Worm (Caenorhabditis elegans) whole organism, L2 larva: ENCODE data around the gene syx-4.

Source experiments
- C34F6.9 ChIP-seq: fragments of 150-350 bp; optimal IDR thresholded peaks from 2 replicates; lab custom pipeline; 2014; ENCODE audit warnings: missing biosample characterization, missing genetic modification characterization
- R02D3.7 ChIP-seq: fragments of 150-350 bp; optimal IDR thresholded peaks from 2 replicates; lab custom pipeline; 2014; ENCODE audit warnings: missing biosample characterization, missing genetic modification characterization
- Y55F3AM.14 ChIP-seq: fragments of 200-800 bp; sonication (Bioruptor generic); optimal IDR thresholded peaks from 2 replicates; lab custom pipeline; 2018; ENCODE audit warnings: mild to moderate bottlenecking, missing genetic modification characterization, missing compliant biosample characterization
- alr-1 ChIP-seq: fragments of 150-350 bp; optimal IDR thresholded peaks from 2 replicates; lab custom pipeline; 2014; ENCODE audit warnings: missing biosample characterization, missing genetic modification characterization
- blmp-1 ChIP-seq: sonication (generic microtip); optimal IDR thresholded peaks from 2 replicates; lab custom pipeline; 2017; ENCODE audit warnings: missing genetic modification characterization, mild to moderate bottlenecking, missing compliant biosample characterization, antibody characterized with exemption, moderate library complexity; ENCODE audit not compliant: insufficient read depth
- ceh-16 ChIP-seq: fragments of 150-350 bp; optimal IDR thresholded peaks from 2 replicates; lab custom pipeline; 2014; ENCODE audit warnings: missing biosample characterization, missing genetic modification characterization
- ceh-82 ChIP-seq: fragments of 150-350 bp; optimal IDR thresholded peaks from 2 replicates; lab custom pipeline; 2014; ENCODE audit warnings: missing biosample characterization, missing genetic modification characterization
- crh-2 ChIP-seq: sonication (generic microtip); optimal IDR thresholded peaks from 2 replicates; lab custom pipeline; 2017; ENCODE audit warnings: missing biosample characterization, missing genetic modification characterization
- dmd-4 ChIP-seq: sonication (generic microtip); optimal IDR thresholded peaks from 2 replicates; lab custom pipeline; 2017; ENCODE audit warnings: missing biosample characterization, missing genetic modification characterization
- egl-27 ChIP-seq: sonication (generic microtip); optimal IDR thresholded peaks from 3 replicates; lab custom pipeline; 2017; ENCODE audit warnings: missing biosample characterization, missing genetic modification reagents, missing genetic modification characterization
- elt-1 ChIP-seq: fragments of 150-350 bp; optimal IDR thresholded peaks from 2 replicates; lab custom pipeline; 2014; ENCODE audit warnings: missing biosample characterization, missing genetic modification characterization
- fos-1 ChIP-seq: fragments of 150-350 bp; optimal IDR thresholded peaks from 2 replicates; lab custom pipeline; 2014; ENCODE audit warnings: missing biosample characterization, missing genetic modification characterization
- lin-13 ChIP-seq: fragments of 150-350 bp; optimal IDR thresholded peaks from 2 replicates; lab custom pipeline; 2014; ENCODE audit warnings: missing biosample characterization, missing genetic modification reagents, missing genetic modification characterization
- lin-39 ChIP-seq: fragments of 150-350 bp; optimal IDR thresholded peaks from 2 replicates; lab custom pipeline; 2014; ENCODE audit warnings: missing biosample characterization, missing genetic modification reagents, missing genetic modification characterization
- lsy-2 ChIP-seq, 2 experiments: fragments of 150-350 bp in 1 of 2; sonication (generic microtip) in 1 of 2; optimal IDR thresholded peaks; 2 replicates each; lab custom pipeline; 2014 to 2017; ENCODE audit warnings: missing biosample characterization in 2 of 2, missing genetic modification characterization in 2 of 2
- mab-5 ChIP-seq: fragments of 150-350 bp; optimal IDR thresholded peaks from 2 replicates; lab custom pipeline; 2014; ENCODE audit warnings: missing biosample characterization, missing genetic modification characterization
- mdl-1 ChIP-seq, 2 experiments: fragments of 150-350 bp in 1 of 2; sonication (generic microtip) in 1 of 2; optimal IDR thresholded peaks; 2 replicates each; lab custom pipeline; 2017; ENCODE audit warnings: missing biosample characterization in 2 of 2, missing genetic modification characterization in 2 of 2
- nhr-12 ChIP-seq: fragments of 150-350 bp; optimal IDR thresholded peaks from 2 replicates; lab custom pipeline; 2014; ENCODE audit warnings: missing biosample characterization, missing genetic modification characterization
- nhr-129 ChIP-seq: fragments of 150-350 bp; optimal IDR thresholded peaks from 2 replicates; lab custom pipeline; 2014; ENCODE audit warnings: missing biosample characterization, missing genetic modification characterization
- nhr-21 ChIP-seq: fragments of 150-350 bp; optimal IDR thresholded peaks from 2 replicates; lab custom pipeline; 2014; ENCODE audit warnings: missing biosample characterization, missing genetic modification characterization
- nhr-23 ChIP-seq: fragments of 150-350 bp; optimal IDR thresholded peaks from 2 replicates; lab custom pipeline; 2014; ENCODE audit warnings: missing biosample characterization, missing genetic modification reagents, missing genetic modification characterization
- nhr-25 ChIP-seq: fragments of 150-350 bp; sonication (generic microtip); optimal IDR thresholded peaks from 3 replicates; lab custom pipeline; 2014; ENCODE audit warnings: missing biosample characterization, missing genetic modification characterization
- nhr-77 ChIP-seq: fragments of 150-350 bp; optimal IDR thresholded peaks from 2 replicates; lab custom pipeline; 2014; ENCODE audit warnings: missing biosample characterization, missing genetic modification characterization
- sem-4 ChIP-seq: fragments of 150-350 bp; optimal IDR thresholded peaks from 2 replicates; lab custom pipeline; 2014; ENCODE audit warnings: missing biosample characterization, missing genetic modification reagents, missing genetic modification characterization
- sma-3 ChIP-seq: sonication (generic microtip); optimal IDR thresholded peaks from 2 replicates; lab custom pipeline; 2016; ENCODE audit warnings: missing genetic modification reagents, missing genetic modification characterization, missing compliant biosample characterization
- sma-9 ChIP-seq, 2 experiments: fragments of 150-350 bp in 1 of 2; sonication (generic microtip) in 1 of 2; optimal IDR thresholded peaks; 2 replicates each; lab custom pipeline; 2014 to 2016; ENCODE audit warnings: missing genetic modification characterization in 2 of 2, mild to moderate bottlenecking in 1 of 2, missing biosample characterization in 1 of 2, missing compliant biosample characterization in 1 of 2, missing genetic modification reagents in 1 of 2, moderate library complexity in 1 of 2
- snpc-4 ChIP-seq: fragments of 150-350 bp; optimal IDR thresholded peaks from 2 replicates; lab custom pipeline; 2014; ENCODE audit warnings: missing biosample characterization, missing genetic modification characterization
- unc-62 ChIP-seq: fragments of 150-350 bp; optimal IDR thresholded peaks from 2 replicates; lab custom pipeline; 2014; ENCODE audit warnings: missing biosample characterization, missing genetic modification reagents, missing genetic modification characterization
- zag-1 ChIP-seq: fragments of 150-350 bp; optimal IDR thresholded peaks from 2 replicates; lab custom pipeline; 2014; ENCODE audit warnings: missing biosample characterization, missing genetic modification characterization
- ztf-4 ChIP-seq: fragments of 150-350 bp; optimal IDR thresholded peaks from 2 replicates; lab custom pipeline; 2014; ENCODE audit warnings: missing biosample characterization, missing genetic modification characterization

The syx-4 gene

DNA sequence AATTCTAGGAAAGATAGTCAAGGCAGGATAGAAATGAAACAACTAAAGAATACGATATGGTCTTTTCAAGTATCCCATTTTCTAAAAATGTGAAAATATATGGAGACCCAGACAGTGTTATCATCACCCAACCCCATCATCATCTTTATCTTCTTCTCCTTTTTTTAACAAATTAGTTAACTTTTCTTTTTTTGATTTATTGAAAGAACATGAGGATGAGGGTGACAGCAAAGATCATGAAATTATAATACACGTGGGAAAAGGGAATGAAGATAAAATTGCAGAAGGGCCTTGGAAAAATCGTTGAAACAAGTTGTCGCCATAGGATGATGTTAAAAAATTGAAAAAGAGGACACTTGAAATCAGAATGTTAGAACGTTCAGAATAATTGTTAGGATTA lies 7.1 kb downstream of the syx-4 start:
- TF ChIP-seq mdl-1 (tag; optimal IDR thresholded peaks at IDR 0.05; lab: Kevin White, UChicago) (peak in 1 of 2 experiments; percentile 6), snpc-4 (no peak), ceh-82 (tag; lab: Kevin White, UChicago) (no peak), Y55F3AM.14 (GFP tag; lab: Kevin White, UChicago) (no peak), sma-9 (GFP tag; optimal IDR thresholded peaks at IDR 0.05; lab: Kevin White, UChicago) (peak; percentile 28), sma-9 (tag; optimal IDR thresholded peaks at IDR 0.05; lab: Kevin White, UChicago) (no peak), dmd-4 (tag; lab: Kevin White, UChicago) (no peak), unc-62 (no peak), sem-4 (tag; lab: Kevin White, UChicago) (no peak), nhr-21 (tag; lab: Kevin White, UChicago) (no peak), nhr-129 (tag; lab: Kevin White, UChicago) (no peak), nhr-77 (tag; lab: Kevin White, UChicago) (no peak), zag-1 (tag; lab: Kevin White, UChicago) (no peak), nhr-25 (tag; lab: Kevin White, UChicago) (peak; percentile 62), blmp-1 (tag; lab: Kevin White, UChicago) (peak; percentile 39), crh-2 (peak; percentile 20), mab-5 (tag; lab: Kevin White, UChicago) (no peak)

DNA sequence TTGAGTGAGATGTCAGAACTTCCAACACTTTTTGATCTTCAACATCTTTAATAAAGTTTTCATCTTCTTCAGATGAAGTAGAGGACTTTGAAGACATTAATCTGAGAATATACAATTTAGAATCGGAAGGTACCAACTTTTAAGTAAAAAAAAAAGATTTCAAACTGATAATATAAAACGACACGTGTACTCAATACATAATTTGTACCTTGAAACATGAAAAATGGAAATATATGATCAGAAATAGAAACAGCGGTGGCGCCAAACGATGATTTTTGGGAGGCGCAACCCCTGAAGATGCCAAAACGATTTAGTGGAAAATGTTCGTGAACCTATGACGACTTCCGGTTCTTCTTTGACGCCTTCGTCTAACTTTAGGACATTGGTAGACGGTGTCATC lies 15.4 kb downstream of the syx-4 start, which contains the start of gene oat-1:
oat-1 (minus strand) TSS at position 101 of the 400 bp plus-strand sequence.
- TF ChIP-seq elt-1 (tag; lab: Kevin White, UChicago) (no peak), mab-5 (tag; lab: Kevin White, UChicago) (no peak), nhr-23 (no peak), sma-3 (GFP tag; lab: Kevin White, UChicago) (no peak), ztf-4 (tag; lab: Kevin White, UChicago) (no peak), nhr-21 (tag; lab: Kevin White, UChicago) (no peak), lin-39 (no peak), alr-1 (tag; lab: Kevin White, UChicago) (no peak), nhr-77 (tag; lab: Kevin White, UChicago) (no peak), mdl-1 (tag; optimal IDR thresholded peaks at IDR 0.05; lab: Kevin White, UChicago) (no peak), Y55F3AM.14 (GFP tag; lab: Kevin White, UChicago) (no peak), ceh-82 (tag; lab: Kevin White, UChicago) (no peak), lsy-2 (tag; optimal IDR thresholded peaks at IDR 0.05; lab: Kevin White, UChicago) (no peak), nhr-12 (tag; lab: Kevin White, UChicago) (no peak)

DNA sequence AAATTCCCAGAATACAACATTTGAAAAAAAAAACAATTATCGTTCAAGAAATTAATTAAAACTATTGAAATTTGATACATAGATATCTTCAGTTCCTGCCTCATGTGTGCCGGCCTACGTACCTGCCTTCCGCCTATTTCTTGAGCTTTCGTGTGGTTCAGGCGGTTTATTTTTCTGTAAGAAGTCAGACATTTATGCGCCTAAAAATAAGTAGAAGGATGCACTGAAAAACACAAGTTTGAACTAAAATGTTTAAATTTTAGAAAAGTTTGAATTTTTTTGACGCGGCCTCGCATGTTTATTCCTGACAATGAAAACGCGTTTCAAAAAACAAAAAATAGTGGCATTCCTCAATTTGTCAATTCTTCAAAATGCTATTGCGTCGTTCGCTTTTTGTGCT lies 16.7 kb downstream of the syx-4 start, which contains the start of gene C28C12.11:
C28C12.11 (plus strand) TSS at position 301 of the 400 bp plus-strand sequence.
- TF ChIP-seq egl-27 (no peak), zag-1 (tag; lab: Kevin White, UChicago) (no peak), ceh-82 (tag; lab: Kevin White, UChicago) (no peak), lin-13 (GFP tag; lab: Kevin White, UChicago) (no peak), elt-1 (tag; lab: Kevin White, UChicago) (no peak), nhr-77 (tag; lab: Kevin White, UChicago) (no peak), snpc-4 (no peak), C34F6.9 (tag; lab: Kevin White, UChicago) (no peak), R02D3.7 (tag; lab: Kevin White, UChicago) (no peak), sem-4 (tag; lab: Kevin White, UChicago) (no peak), ceh-16 (tag; lab: Kevin White, UChicago) (no peak), sma-9 (GFP tag; optimal IDR thresholded peaks at IDR 0.05; lab: Kevin White, UChicago) (no peak), sma-9 (tag; optimal IDR thresholded peaks at IDR 0.05; lab: Kevin White, UChicago) (no peak), fos-1 (tag; lab: Kevin White, UChicago) (no peak)
- TF ChIP-seq, all 48 proteins: peak for 0

DNA sequence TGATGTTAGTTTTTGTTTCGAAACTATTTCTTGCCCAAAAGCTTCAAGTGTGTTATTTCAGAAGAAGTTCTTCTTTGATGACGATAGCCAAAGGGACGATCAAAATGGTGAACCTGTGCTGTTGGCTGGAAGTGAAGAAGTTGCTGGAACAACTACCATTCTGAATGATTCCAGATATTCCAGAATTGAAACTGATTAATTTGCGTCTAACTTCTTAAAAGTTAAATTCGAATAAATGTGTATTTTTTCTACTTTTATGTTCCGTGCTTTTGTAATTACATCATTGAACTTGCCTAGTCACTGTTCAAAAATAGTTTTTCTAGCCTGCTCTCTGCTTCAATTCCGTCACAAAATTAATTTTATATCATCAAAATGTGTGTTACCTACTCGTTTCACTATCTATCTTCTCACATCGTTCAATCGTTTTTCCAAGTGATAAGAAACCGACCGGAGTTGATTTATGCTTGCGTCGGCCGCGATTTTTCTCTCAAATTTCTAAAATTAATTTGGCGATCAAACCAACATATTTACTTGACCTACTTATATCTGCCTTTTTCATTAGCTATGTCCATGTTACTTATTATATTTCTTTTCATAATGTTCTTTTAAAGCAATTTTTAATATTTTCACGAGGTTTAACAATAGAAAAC lies 18.1 kb downstream of the syx-4 start:
- TF ChIP-seq nhr-129 (tag; lab: Kevin White, UChicago) = no peak
- TF ChIP-seq blmp-1 (tag; lab: Kevin White, UChicago) = no peak
- TF ChIP-seq fos-1 (tag; lab: Kevin White, UChicago) = peak; percentile 84
- peak; percentile 12 for TF ChIP-seq crh-2
- peak; percentile 48 for TF ChIP-seq sma-9 (GFP tag; optimal IDR thresholded peaks at IDR 0.05; lab: Kevin White, UChicago)
- TF ChIP-seq sma-9 (tag; optimal IDR thresholded peaks at IDR 0.05; lab: Kevin White, UChicago) = no peak
- no peak for TF ChIP-seq lsy-2 (tag; optimal IDR thresholded peaks at IDR 0.05; lab: Kevin White, UChicago)
- peak; percentile 27 for TF ChIP-seq sma-3 (GFP tag; lab: Kevin White, UChicago)
